Worm (Caenorhabditis elegans) whole organism, mixed stage, embryonic: Measurements from ENCODE around the gene C30G12.4.

Experiments
- M03D4.4 ChIP-seq: sonication (generic microtip); optimal IDR thresholded peaks from 2 replicates; lab custom pipeline; 2017; ENCODE audit warnings: mild to moderate bottlenecking, missing genetic modification characterization, missing compliant biosample characterization
- elt-1 ChIP-seq: sonication (generic microtip); optimal IDR thresholded peaks from 2 replicates; lab custom pipeline; 2017; ENCODE audit warnings: missing genetic modification characterization, mild to moderate bottlenecking, missing compliant biosample characterization, antibody characterized with exemption, moderate library complexity, borderline replicate concordance; ENCODE audit not compliant: insufficient read depth
- lin-13 ChIP-seq: fragments of 150-350 bp; optimal IDR thresholded peaks from 2 replicates; lab custom pipeline; 2014; ENCODE audit warnings: missing biosample characterization, missing genetic modification characterization
- lsy-2 ChIP-seq: fragments of 150-350 bp; optimal IDR thresholded peaks from 2 replicates; lab custom pipeline; 2014; ENCODE audit warnings: missing biosample characterization, missing genetic modification characterization
- mab-5 ChIP-seq: fragments of 150-350 bp; optimal IDR thresholded peaks from 2 replicates; lab custom pipeline; 2014; ENCODE audit warnings: missing biosample characterization, missing genetic modification characterization
- nhr-76 ChIP-seq: sonication (generic microtip); optimal IDR thresholded peaks from 2 replicates; lab custom pipeline; 2017; ENCODE audit warnings: missing biosample characterization, missing genetic modification characterization
- pha-4 ChIP-seq: fragments of 150-350 bp; optimal IDR thresholded peaks from 2 replicates; lab custom pipeline; 2018; ENCODE audit warnings: missing biosample characterization, missing genetic modification reagents, missing genetic modification characterization
- snpc-4 ChIP-seq: fragments of 150-350 bp; optimal IDR thresholded peaks from 2 replicates; lab custom pipeline; 2014; ENCODE audit warnings: missing biosample characterization, missing genetic modification characterization
- sptf-1 ChIP-seq: sonication (generic microtip); optimal IDR thresholded peaks from 2 replicates; lab custom pipeline; 2017; ENCODE audit warnings: mild to moderate bottlenecking, missing genetic modification characterization, moderate library complexity, missing compliant biosample characterization
- unc-39 ChIP-seq: fragments of 150-350 bp; optimal IDR thresholded peaks from 2 replicates; lab custom pipeline; 2014; ENCODE audit warnings: missing biosample characterization, missing genetic modification characterization

ce11 chrII:7310023-7310422 is 48.1 kb downstream of the C30G12.4 start, which contains the start of the genes F45E12.5 and cnep-1:
- no peak for TF ChIP-seq lin-13
- TF ChIP-seq sptf-1 (tag; lab: Kevin White, UChicago), result no peak
- no peak for TF ChIP-seq pha-4 (tag; lab: Kevin White, UChicago)
- no peak for TF ChIP-seq mab-5
- TF ChIP-seq snpc-4 (tag; lab: Kevin White, UChicago), result no peak
- TF ChIP-seq nhr-76 (tag; lab: Kevin White, UChicago), result no peak
- no peak for TF ChIP-seq elt-1 (tag; lab: Kevin White, UChicago)
- TF ChIP-seq lsy-2 (tag; lab: Kevin White, UChicago), result no peak
- TF ChIP-seq unc-39, result no peak
- TF ChIP-seq M03D4.4 (tag; lab: Kevin White, UChicago), result no peak
